Fruit fly (Drosophila melanogaster): ENCODE results near the gene Nrt.

The Nrt gene

DNA sequence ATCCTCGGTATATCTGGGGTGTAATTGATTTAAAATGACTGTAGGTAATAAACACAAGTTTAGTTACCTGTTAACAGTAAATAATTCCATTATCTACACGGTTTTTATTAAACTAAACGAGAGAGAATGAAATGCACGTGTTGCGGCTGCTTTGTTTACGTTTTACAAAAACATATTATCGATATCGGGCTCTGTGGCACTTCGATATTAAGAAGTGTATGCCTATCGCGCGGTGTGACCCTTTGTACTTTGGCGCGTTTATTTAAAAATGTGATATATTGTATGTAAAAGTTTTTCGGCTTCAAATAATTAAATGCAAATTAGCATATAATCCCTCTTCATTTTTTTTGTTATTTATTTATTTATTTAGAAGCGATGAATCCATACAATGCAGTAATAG, 35.2 kb upstream of the Nrt start, which contains the start of gene Dbp73D (continued):
- TF ChIP-seq tna (GFP tag; IDR thresholded peaks at IDR 0.05; ENCODE audit: partially characterized antibody): peak; percentile 52; the same call in 1 of the 2 replicates
- no peak for TF ChIP-seq sens-2 (GFP tag; IDR thresholded peaks at IDR 0.05)
- TF ChIP-seq h (optimal IDR thresholded peaks at IDR 0.05): no peak
- no peak for TF ChIP-seq B-H1 (GFP tag; IDR thresholded peaks at IDR 0.05)
- peak; percentile 32 for TF ChIP-seq Med (GFP tag)
- TF ChIP-seq CG15514 (GFP tag; optimal IDR thresholded peaks at IDR 0.05): no peak
- TF ChIP-seq CG4282 (GFP tag; optimal IDR thresholded peaks at IDR 0.05): no peak
- no peak for TF ChIP-seq CG32767 (GFP tag; IDR thresholded peaks at IDR 0.05)
- TF ChIP-seq bbx (GFP tag; IDR thresholded peaks at IDR 0.05; ENCODE audit: partially characterized antibody): peak; percentile 72
- no peak for TF ChIP-seq CG8281 (tag; optimal IDR thresholded peaks at IDR 0.05)
- TF ChIP-seq CG6791 (GFP tag; IDR thresholded peaks at IDR 0.05; ENCODE audit: partially characterized antibody): peak; percentile 48; the same call in 1 of the 3 replicates
- TF ChIP-seq crc (GFP tag; optimal IDR thresholded peaks at IDR 0.05): no peak
- TF ChIP-seq Ets65A (GFP tag): no peak
- TF ChIP-seq CG14710 (tag; optimal IDR thresholded peaks at IDR 0.05): peak; percentile 85
- no peak for TF ChIP-seq dpn (GFP tag; optimal IDR thresholded peaks at IDR 0.05)
- peak; percentile 52 for TF ChIP-seq CG9437 (GFP tag; optimal IDR thresholded peaks at IDR 0.05)
- TF ChIP-seq yki (optimal IDR thresholded peaks at IDR 0.05): no peak
- TF ChIP-seq tll (GFP tag; optimal IDR thresholded peaks at IDR 0.05): no peak
- TF ChIP-seq trem (tag; optimal IDR thresholded peaks at IDR 0.05): peak; percentile 49
- no peak for TF ChIP-seq lab (GFP tag; optimal IDR thresholded peaks at IDR 0.05)
- peak; percentile 43; the same call in 1 of the 3 replicates for TF ChIP-seq CG7963 (GFP tag; IDR thresholded peaks at IDR 0.05; ENCODE audit: partially characterized antibody)
- TF ChIP-seq HLH4C (GFP tag; IDR thresholded peaks at IDR 0.05; ENCODE audit: partially characterized antibody): peak; percentile 76
- peak; percentile 42; the same call in 1 of the 2 replicates for TF ChIP-seq nerfin-2 (GFP tag; IDR thresholded peaks at IDR 0.05; ENCODE audit: partially characterized antibody)
- no peak for TF ChIP-seq CG10147 (GFP tag; optimal IDR thresholded peaks at IDR 0.05)
- peak; percentile 99 for TF ChIP-seq CG18764 (GFP tag; optimal IDR thresholded peaks at IDR 0.05)
- TF ChIP-seq CG15011 (GFP tag; optimal IDR thresholded peaks at IDR 0.05): no peak
- TF ChIP-seq Doc3 (GFP tag; IDR thresholded peaks at IDR 0.05; ENCODE audit: partially characterized antibody): peak; percentile 55; the same call in 2 of the 3 replicates
- peak; percentile 50; the same call in 1 of the 2 replicates for TF ChIP-seq hbn (GFP tag; IDR thresholded peaks at IDR 0.05; ENCODE audit: partially characterized antibody)
- no peak for TF ChIP-seq Opbp (GFP tag; IDR thresholded peaks at IDR 0.05; ENCODE audit: partially characterized antibody)
- TF ChIP-seq lilli (GFP tag; optimal IDR thresholded peaks at IDR 0.05): no peak
- peak; percentile 98 for TF ChIP-seq Dp (GFP tag; optimal IDR thresholded peaks at IDR 0.05)
- no peak for TF ChIP-seq disco-r (GFP tag; optimal IDR thresholded peaks at IDR 0.05)
- no peak for TF ChIP-seq CG17328 (GFP tag; IDR thresholded peaks at IDR 0.05)
- no peak for TF ChIP-seq z (GFP tag; IDR thresholded peaks at IDR 0.05)
- no peak for TF ChIP-seq CG9609 (GFP tag; optimal IDR thresholded peaks at IDR 0.05)
- TF ChIP-seq Camta (GFP tag; optimal IDR thresholded peaks at IDR 0.05): no peak
- peak; percentile 19 for TF ChIP-seq zen (tag; optimal IDR thresholded peaks at IDR 0.05)
- peak; percentile 60 for TF ChIP-seq unc-4 (GFP tag; IDR thresholded peaks at IDR 0.05; ENCODE audit: partially characterized antibody)
- peak; percentile 70; the same call in 3 of the 4 replicates for TF ChIP-seq Dll (GFP tag; IDR thresholded peaks at IDR 0.05; ENCODE audit: partially characterized antibody)
- peak; percentile 50 for TF ChIP-seq YL-1 (GFP tag; optimal IDR thresholded peaks at IDR 0.05)
- TF ChIP-seq dm (GFP tag; optimal IDR thresholded peaks at IDR 0.05): peak; percentile 94
- TF ChIP-seq CG14965 (GFP tag; optimal IDR thresholded peaks at IDR 0.05; ENCODE audit: borderline replicate concordance): no peak
- TF ChIP-seq C15 (GFP tag; IDR thresholded peaks at IDR 0.05): no peak
- TF ChIP-seq CG34224 (GFP tag; IDR thresholded peaks at IDR 0.05; ENCODE audit: partially characterized antibody): peak; percentile 73
- no peak for TF ChIP-seq sob (GFP tag; IDR thresholded peaks at IDR 0.05)
- TF ChIP-seq p53 (GFP tag; optimal IDR thresholded peaks at IDR 0.05): no peak
- TF ChIP-seq ttk (GFP tag; IDR thresholded peaks at IDR 0.05): no peak
- TF ChIP-seq TFAM (GFP tag; optimal IDR thresholded peaks at IDR 0.05): no peak
- no peak for TF ChIP-seq Rfx (GFP tag; IDR thresholded peaks at IDR 0.05)
- TF ChIP-seq CG13775 (GFP tag; optimal IDR thresholded peaks at IDR 0.05): no peak

Data from whole organism, embryonic.